Fruit fly (Drosophila melanogaster): ENCODE results near the gene CG3437.

Gene CG3437

DNA sequence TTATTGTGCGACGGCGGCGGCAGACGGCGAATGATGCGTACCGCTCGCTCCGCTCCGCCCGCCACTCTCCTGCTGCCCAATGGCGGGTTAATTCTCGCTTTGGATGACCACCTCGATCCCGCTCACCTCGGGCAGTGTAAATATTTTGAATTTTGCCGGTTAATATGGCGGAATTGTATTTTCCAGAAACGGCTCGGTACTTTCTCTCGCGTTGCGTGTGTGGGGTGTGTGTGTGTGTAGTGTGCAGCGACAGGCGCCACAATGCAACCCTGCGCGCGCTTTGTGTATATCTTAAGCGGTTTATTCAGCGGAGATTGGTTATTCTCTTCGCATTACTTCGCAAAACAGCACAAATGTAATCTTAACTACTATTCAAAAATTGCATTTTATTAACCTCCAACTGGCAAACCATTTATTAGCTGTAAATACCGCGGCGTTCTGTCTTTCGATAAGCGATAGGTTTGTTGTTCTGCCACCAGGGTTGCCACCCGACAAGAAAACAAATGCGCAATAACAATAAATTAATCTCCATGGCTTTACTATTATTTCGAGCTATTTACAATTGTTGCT is 1.6 kb downstream of the CG3437 start, which contains the start of the genes phol and CG3552 (continued):
- no peak for TF ChIP-seq CG9932 (GFP tag; IDR thresholded peaks at IDR 0.05)
- no peak for TF ChIP-seq CG4707 (GFP tag; optimal IDR thresholded peaks at IDR 0.05)
- TF ChIP-seq CG9609 (GFP tag; optimal IDR thresholded peaks at IDR 0.05) = no peak
- no peak for TF ChIP-seq twi (tag; optimal IDR thresholded peaks at IDR 0.05)
- TF ChIP-seq Opbp (GFP tag; IDR thresholded peaks at IDR 0.05; ENCODE audit: partially characterized antibody) = 0 out of 3 replicates have a peak, but pooled peaks have one; percentile 38
- no peak for TF ChIP-seq Nf-YB (GFP tag; optimal IDR thresholded peaks at IDR 0.05)
- TF ChIP-seq CG11560 (tag; IDR thresholded peaks at IDR 0.05) = no peak
- TF ChIP-seq NFAT (GFP tag; IDR thresholded peaks at IDR 0.05) = no peak
- no peak for TF ChIP-seq CG4328 (GFP tag; optimal IDR thresholded peaks at IDR 0.05)
- TF ChIP-seq fd3F (GFP tag; optimal IDR thresholded peaks at IDR 0.05) = no peak
- TF ChIP-seq trh (GFP tag; optimal IDR thresholded peaks at IDR 0.05) = no peak
- no peak for TF ChIP-seq CG16863 (GFP tag; optimal IDR thresholded peaks at IDR 0.05)
- TF ChIP-seq CG11695 (GFP tag; IDR thresholded peaks at IDR 0.05) = no peak
- no peak for TF ChIP-seq CG2199 (GFP tag; IDR thresholded peaks at IDR 0.05)
- no peak for TF ChIP-seq CG6854 (GFP tag; optimal IDR thresholded peaks at IDR 0.05)
- TF ChIP-seq CG5953 (GFP tag; IDR thresholded peaks at IDR 0.05) = no peak
- no peak for TF ChIP-seq pb (GFP tag; optimal IDR thresholded peaks at IDR 0.05)
- TF ChIP-seq pfk (GFP tag; optimal IDR thresholded peaks at IDR 0.05) = no peak
- TF ChIP-seq disco-r (GFP tag; optimal IDR thresholded peaks at IDR 0.05) = no peak
- no peak for TF ChIP-seq hth (optimal IDR thresholded peaks at IDR 0.05)
- TF ChIP-seq Vsx1 (GFP tag; optimal IDR thresholded peaks at IDR 0.05) = no peak
- no peak for TF ChIP-seq Hmx (GFP tag; optimal IDR thresholded peaks at IDR 0.05)
- TF ChIP-seq CG2202 (tag; optimal IDR thresholded peaks at IDR 0.05) = no peak
- no peak for TF ChIP-seq slou (GFP tag; optimal IDR thresholded peaks at IDR 0.05)
- TF ChIP-seq CG2129 (GFP tag; IDR thresholded peaks at IDR 0.05; ENCODE audit: partially characterized antibody) = no peak
- no peak for TF ChIP-seq Rfx (GFP tag; IDR thresholded peaks at IDR 0.05)
- TF ChIP-seq Atf-2 (GFP tag; optimal IDR thresholded peaks at IDR 0.05) = peak; percentile 4
- no peak for TF ChIP-seq CG31224 (GFP tag; IDR thresholded peaks at IDR 0.05)
- TF ChIP-seq CG17612 (GFP tag; IDR thresholded peaks at IDR 0.05) = no peak
- no peak for TF ChIP-seq Bteb2 (GFP tag; optimal IDR thresholded peaks at IDR 0.05)
- no peak for TF ChIP-seq CG12104 (GFP tag; optimal IDR thresholded peaks at IDR 0.05)
- TF ChIP-seq crp (GFP tag; optimal IDR thresholded peaks at IDR 0.05) = peak in 1 of 2 experiments; percentile 0
- no peak for TF ChIP-seq fru (optimal IDR thresholded peaks at IDR 0.05)
- TF ChIP-seq kah (GFP tag; optimal IDR thresholded peaks at IDR 0.05) = no peak
- peak; percentile 35 for TF ChIP-seq CG17829 (tag; optimal IDR thresholded peaks at IDR 0.05)
- no peak for TF ChIP-seq CG12219 (GFP tag; optimal IDR thresholded peaks at IDR 0.05)
- no peak for TF ChIP-seq CG10565 (GFP tag; optimal IDR thresholded peaks at IDR 0.05)
- no peak for TF ChIP-seq CG11247 (GFP tag; IDR thresholded peaks at IDR 0.05)
- TF ChIP-seq CG14860 (GFP tag; IDR thresholded peaks at IDR 0.05; ENCODE audit: partially characterized antibody) = peak; percentile 52; the same call in 2 of the 3 replicates
- no peak for TF ChIP-seq Deaf1 (tag; optimal IDR thresholded peaks at IDR 0.05)
- TF ChIP-seq CG6175 (GFP tag; IDR thresholded peaks at IDR 0.05) = no peak
- TF ChIP-seq run (tag; optimal IDR thresholded peaks at IDR 0.05) = no peak
- no peak for TF ChIP-seq Hsf (GFP tag; optimal IDR thresholded peaks at IDR 0.05)
- no peak for TF ChIP-seq CG8281 (tag; optimal IDR thresholded peaks at IDR 0.05)
- TF ChIP-seq gfzf (GFP tag; optimal IDR thresholded peaks at IDR 0.05) = peak; percentile 51
- TF ChIP-seq ase (GFP tag; IDR thresholded peaks at IDR 0.05) = no peak
- TF ChIP-seq HLH3B (GFP tag; IDR thresholded peaks at IDR 0.05) = no peak
- peak; percentile 3 for TF ChIP-seq HmgZ (tag; optimal IDR thresholded peaks at IDR 0.05)
- no peak for TF ChIP-seq salm (tag; optimal IDR thresholded peaks at IDR 0.05)
- TF ChIP-seq sd (tag; optimal IDR thresholded peaks at IDR 0.05) = peak; percentile 51
- TF ChIP-seq grau (tag; optimal IDR thresholded peaks at IDR 0.05) = no peak
- peak; percentile 87 for TF ChIP-seq phol (tag; optimal IDR thresholded peaks at IDR 0.05)
